Worm (Caenorhabditis elegans) whole organism, midembryonic: Measurements from ENCODE around the gene K10D2.5.

Source experiments
- cog-1 ChIP-seq: sonication (generic microtip); optimal IDR thresholded peaks from 2 replicates; lab custom pipeline; 2016; ENCODE audit warnings: missing genetic modification characterization, missing compliant biosample characterization
- flt-1 ChIP-seq: fragments of 200-800 bp; sonication (Bioruptor generic); IDR thresholded peaks from 2 replicates; pipeline ENCODE4 v1.3.6; 2022; ENCODE audit warnings: missing genetic modification characterization, missing compliant biosample characterization
- klf-2 ChIP-seq: fragments of 200-800 bp; sonication (Bioruptor generic); conservative IDR thresholded peaks from 2 replicates; pipeline ENCODE4 v1.3.6; 2022; ENCODE audit warnings: missing genetic modification reagents, missing genetic modification characterization, missing compliant biosample characterization
- med-1 ChIP-seq: sonication (generic microtip); optimal IDR thresholded peaks from 2 replicates; lab custom pipeline; 2017; ENCODE audit warnings: missing genetic modification characterization, mild to moderate bottlenecking, missing compliant biosample characterization, antibody characterized with exemption, missing genetic modification reagents; ENCODE audit not compliant: insufficient read depth
- ref-1 ChIP-seq: fragments of 200-800 bp; sonication (Bioruptor generic); conservative IDR thresholded peaks from 2 replicates; pipeline ENCODE4 v1.3.6; 2022; ENCODE audit warnings: missing genetic modification reagents, missing genetic modification characterization, missing compliant biosample characterization
- tab-1 ChIP-seq: fragments of 200-800 bp; sonication (Bioruptor generic); IDR thresholded peaks from 2 replicates; pipeline ENCODE4 v1.3.6; 2022; ENCODE audit warnings: missing genetic modification characterization, missing compliant biosample characterization
- ztf-23 ChIP-seq: fragments of 200-800 bp; sonication (Bioruptor generic); IDR thresholded peaks from 2 replicates; pipeline ENCODE4 v1.3.6; 2022; ENCODE audit warnings: missing genetic modification reagents, missing genetic modification characterization, missing compliant biosample characterization
- ztf-29 ChIP-seq: fragments of 200-800 bp; sonication (Bioruptor generic); IDR thresholded peaks from 2 replicates; pipeline ENCODE4 v1.3.6; 2022; ENCODE audit warnings: missing genetic modification reagents, missing genetic modification characterization, missing compliant biosample characterization

DNA sequence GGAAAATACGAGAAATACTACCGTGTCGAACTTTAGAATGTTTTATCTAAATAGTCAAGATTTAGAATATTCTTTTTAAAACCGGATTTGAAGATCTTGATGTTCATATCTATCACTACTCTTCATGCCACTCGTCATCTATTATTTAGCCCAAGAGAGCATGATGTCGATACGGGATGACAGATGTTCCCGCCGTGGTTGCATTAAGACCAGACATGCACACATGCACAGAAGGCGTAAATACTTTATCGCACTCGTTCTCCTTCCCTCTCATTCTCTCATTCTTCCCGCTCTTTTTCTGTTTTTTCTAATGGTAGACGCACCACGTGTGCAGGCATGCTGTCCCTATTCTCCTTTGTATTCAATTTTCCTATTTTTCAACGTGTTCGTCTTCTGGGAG, 10.9 kb downstream of the K10D2.5 start:
- TF ChIP-seq med-1 = no peak
- TF ChIP-seq ztf-29 = no peak
- no peak for TF ChIP-seq ztf-23 (GFP tag; lab: Robert Waterston, UW)
- TF ChIP-seq flt-1 (GFP tag; lab: Robert Waterston, UW) = no peak
- TF ChIP-seq tab-1 = no peak
- no peak for TF ChIP-seq klf-2 (GFP tag; lab: Robert Waterston, UW)
- no peak for TF ChIP-seq ref-1 (GFP tag; lab: Robert Waterston, UW)
- no peak for TF ChIP-seq cog-1
